Worm (Caenorhabditis elegans): ENCODE measurements around the gene ric-8.

ce11 chrIV:2618611-2619010 is 24.2 kb upstream of the ric-8 start, which contains the start of gene smf-3:
- TF ChIP-seq ZK546.5 (tag; optimal IDR thresholded peaks at IDR 0.05) (no peak), nhr-237 (tag; optimal IDR thresholded peaks at IDR 0.05) (no peak), nhr-77 (tag; optimal IDR thresholded peaks at IDR 0.05) (no peak), egl-27 (tag; optimal IDR thresholded peaks at IDR 0.05) (no peak), unc-62 (GFP tag; optimal IDR thresholded peaks at IDR 0.05) (no peak), gmeb-1 (tag; optimal IDR thresholded peaks at IDR 0.05) (peak; percentile 15), fos-1 (tag; optimal IDR thresholded peaks at IDR 0.05) (peak; percentile 85), lin-39 (tag; optimal IDR thresholded peaks at IDR 0.05) (no peak), aly-2 (tag; optimal IDR thresholded peaks at IDR 0.05) (no peak), ztf-11 (tag; optimal IDR thresholded peaks at IDR 0.05) (no peak), lin-13 (GFP tag; optimal IDR thresholded peaks at IDR 0.05) (no peak), mdl-1 (tag; optimal IDR thresholded peaks at IDR 0.05) (no peak), skn-1 (tag; optimal IDR thresholded peaks at IDR 0.05) (no peak), ztf-4 (tag; optimal IDR thresholded peaks at IDR 0.05) (no peak)
